Worm (Caenorhabditis elegans): ENCODE data around the gene C28H8.3.

The C28H8.3 gene

ce11 chrIII:5915926-5916325, 7.4 kb downstream of the C28H8.3 start:
- TF ChIP-seq elt-3 (tag; optimal IDR thresholded peaks at IDR 0.05): no peak
- TF ChIP-seq aly-2 (tag; optimal IDR thresholded peaks at IDR 0.05): no peak
- TF ChIP-seq lin-35 (GFP tag; optimal IDR thresholded peaks at IDR 0.05): peak in 1 of 2 experiments; percentile 31
- no peak for TF ChIP-seq efl-1 (optimal IDR thresholded peaks at IDR 0.05)
- TF ChIP-seq efl-1 (GFP tag; optimal IDR thresholded peaks at IDR 0.05 in 1 of 2): peak in 1 of 2 experiments; percentile 55
- TF ChIP-seq elt-2 (tag; optimal IDR thresholded peaks at IDR 0.05): peak; percentile 34
- no peak for TF ChIP-seq tbx-2 (tag; optimal IDR thresholded peaks at IDR 0.05)

- TF ChIP-seq tlp-1 (tag; optimal IDR thresholded peaks at IDR 0.05): no peak
- no peak for TF ChIP-seq unc-86 (tag; optimal IDR thresholded peaks at IDR 0.05)
- TF ChIP-seq pax-3 (tag; optimal IDR thresholded peaks at IDR 0.05): peak; percentile 9
- TF ChIP-seq nhr-77 (tag; optimal IDR thresholded peaks at IDR 0.05): no peak
- TF ChIP-seq nhr-71 (tag; optimal IDR thresholded peaks at IDR 0.05): peak; percentile 59
- peak; percentile 40 for TF ChIP-seq nhr-85 (tag)
- peak in 1 of 2 experiments; percentile 57 for TF ChIP-seq lin-35 (GFP tag; optimal IDR thresholded peaks at IDR 0.05)
- no peak for TF ChIP-seq mdl-1 (tag; optimal IDR thresholded peaks at IDR 0.05)
- peak in 1 of 2 experiments; percentile 34 for TF ChIP-seq lsy-2 (tag; optimal IDR thresholded peaks at IDR 0.05)
- TF ChIP-seq nhr-47 (tag; optimal IDR thresholded peaks at IDR 0.05): peak; percentile 12
- peak in 1 of 2 experiments; percentile 21 for TF ChIP-seq efl-1 (optimal IDR thresholded peaks at IDR 0.05)
- TF ChIP-seq efl-1 (GFP tag; optimal IDR thresholded peaks at IDR 0.05 in 1 of 2): peak in 1 of 2 experiments; percentile 70
- peak; percentile 22 for TF ChIP-seq C16A3.4 (tag; optimal IDR thresholded peaks at IDR 0.05)
- peak; percentile 43 for TF ChIP-seq ama-1 (optimal IDR thresholded peaks at IDR 0.05)
- TF ChIP-seq snpc-4 (tag; optimal IDR thresholded peaks at IDR 0.05): no peak
- TF ChIP-seq ceh-88 (GFP tag; IDR thresholded peaks at IDR 0.05): no peak
- TF ChIP-seq ets-5 (GFP tag; IDR thresholded peaks at IDR 0.05): no peak
- TF ChIP-seq pqm-1 (tag; optimal IDR thresholded peaks at IDR 0.05): peak; percentile 34
- peak; percentile 21 for TF ChIP-seq snu-23 (GFP tag; optimal IDR thresholded peaks at IDR 0.05)
- TF ChIP-seq fkh-4 (tag; optimal IDR thresholded peaks at IDR 0.05; ENCODE audit: borderline replicate concordance): no peak
- peak; percentile 67 for TF ChIP-seq elt-2 (tag; optimal IDR thresholded peaks at IDR 0.05)
- no peak for TF ChIP-seq fos-1 (tag; optimal IDR thresholded peaks at IDR 0.05)
- TF ChIP-seq lin-14 (GFP tag; optimal IDR thresholded peaks at IDR 0.05): peak; percentile 16
- TF ChIP-seq nhr-90 (tag; optimal IDR thresholded peaks at IDR 0.05; ENCODE audit: poor library complexity): peak; percentile 75
- no peak for TF ChIP-seq aly-2 (tag; optimal IDR thresholded peaks at IDR 0.05)
- TF ChIP-seq nhr-20 (tag; optimal IDR thresholded peaks at IDR 0.05): peak; percentile 27
- no peak for TF ChIP-seq lir-3 (tag; optimal IDR thresholded peaks at IDR 0.05; ENCODE audit: poor library complexity)
- TF ChIP-seq ztf-4 (tag; optimal IDR thresholded peaks at IDR 0.05): peak; percentile 11
- TF ChIP-seq jun-1 (tag; optimal IDR thresholded peaks at IDR 0.05): no peak
- TF ChIP-seq alr-1 (tag; optimal IDR thresholded peaks at IDR 0.05; ENCODE audit: borderline replicate concordance): no peak
- TF ChIP-seq egl-13 (tag; optimal IDR thresholded peaks at IDR 0.05): no peak
Measured at ce11 chrIII:5917365-5917958, 9.0 kb downstream of the C28H8.3 start.

ce11 chrIII:5919799-5920387, 11.4 kb downstream of the C28H8.3 start, which contains the start of the genes tdo-2 and C28H8.2:
Gene tdo-2, minus strand, starts transcription at chrIII:5919955.
Gene C28H8.2, plus strand, starts transcription at chrIII:5920322.
- TF ChIP-seq swsn-7 (tag; optimal IDR thresholded peaks at IDR 0.05) (peak; percentile 17), snu-23 (GFP tag; optimal IDR thresholded peaks at IDR 0.05) (peak; percentile 75), lin-35 (GFP tag; optimal IDR thresholded peaks at IDR 0.05) (peak in 1 of 2 experiments; percentile 77), mep-1 (tag; optimal IDR thresholded peaks at IDR 0.05) (peak; percentile 48), xbp-1 (tag; optimal IDR thresholded peaks at IDR 0.05) (peak; percentile 45), lin-13 (GFP tag; optimal IDR thresholded peaks at IDR 0.05) (peak; percentile 7), pqm-1 (tag; optimal IDR thresholded peaks at IDR 0.05) (no peak), egl-27 (tag; optimal IDR thresholded peaks at IDR 0.05) (no peak), nhr-90 (tag; optimal IDR thresholded peaks at IDR 0.05; ENCODE audit: poor library complexity) (peak; percentile 77), vab-15 (tag; optimal IDR thresholded peaks at IDR 0.05) (peak; percentile 76), sup-37 (GFP tag; optimal IDR thresholded peaks at IDR 0.05) (no peak), lin-39 (tag; optimal IDR thresholded peaks at IDR 0.05) (no peak), zip-4 (GFP tag; optimal IDR thresholded peaks at IDR 0.05) (no peak), efl-1 (optimal IDR thresholded peaks at IDR 0.05) (peak in 1 of 2 experiments; percentile 17), efl-1 (GFP tag; optimal IDR thresholded peaks at IDR 0.05 in 1 of 2) (peak in 1 of 2 experiments; percentile 93), nhr-11 (tag; optimal IDR thresholded peaks at IDR 0.05) (no peak), alr-1 (tag; optimal IDR thresholded peaks at IDR 0.05; ENCODE audit: borderline replicate concordance) (no peak), ztf-11 (tag; optimal IDR thresholded peaks at IDR 0.05) (no peak), fkh-4 (tag; optimal IDR thresholded peaks at IDR 0.05; ENCODE audit: borderline replicate concordance) (no peak), lin-15B (tag; optimal IDR thresholded peaks at IDR 0.05) (no peak), mef-2 (tag; optimal IDR thresholded peaks at IDR 0.05) (no peak), unc-86 (tag; optimal IDR thresholded peaks at IDR 0.05) (no peak), dpl-1 (GFP tag; optimal IDR thresholded peaks at IDR 0.05) (peak; percentile 8 to 42 (median 27))
